Worm (Caenorhabditis elegans): ENCODE results near the gene mpst-3.

- peak; percentile 38 for TF ChIP-seq him-1 (tag; optimal IDR thresholded peaks at IDR 0.05)
- no peak for TF ChIP-seq W03F9.2 (tag; optimal IDR thresholded peaks at IDR 0.05)
Observed at ce11 chrV:14851206-14851605, 44.2 kb upstream of the mpst-3 start.
